Fruit fly (Drosophila melanogaster) whole organism: ENCODE data around the gene Zasp67.

Experiments
- CG8478 ChIP-seq: fragments of >200 bp; optimal IDR thresholded peaks from 2 replicates; lab custom pipeline; 2018; ENCODE audit warnings: inconsistent platforms
- Dll ChIP-seq: fragments of >200 bp; optimal IDR thresholded peaks from 2 replicates; lab custom pipeline; 2017
- EcR ChIP-seq, 2 experiments: fragments of >200 bp; optimal IDR thresholded peaks; 2 replicates each; lab custom pipeline; 2017; ENCODE audit warnings: missing biosample characterization in 2 of 2, missing genetic modification characterization in 2 of 2, missing genetic modification reagents in 2 of 2
- pan ChIP-seq: fragments of >200 bp; optimal IDR thresholded peaks from 2 replicates; lab custom pipeline; 2017
- psq ChIP-seq: fragments of >200 bp; optimal IDR thresholded peaks from 2 replicates; lab custom pipeline; 2017
- usp ChIP-seq: fragments of >200 bp; optimal IDR thresholded peaks from 2 replicates; lab custom pipeline; 2017; ENCODE audit warnings: missing biosample characterization, missing genetic modification characterization, mixed read lengths

Gene Zasp67

DNA sequence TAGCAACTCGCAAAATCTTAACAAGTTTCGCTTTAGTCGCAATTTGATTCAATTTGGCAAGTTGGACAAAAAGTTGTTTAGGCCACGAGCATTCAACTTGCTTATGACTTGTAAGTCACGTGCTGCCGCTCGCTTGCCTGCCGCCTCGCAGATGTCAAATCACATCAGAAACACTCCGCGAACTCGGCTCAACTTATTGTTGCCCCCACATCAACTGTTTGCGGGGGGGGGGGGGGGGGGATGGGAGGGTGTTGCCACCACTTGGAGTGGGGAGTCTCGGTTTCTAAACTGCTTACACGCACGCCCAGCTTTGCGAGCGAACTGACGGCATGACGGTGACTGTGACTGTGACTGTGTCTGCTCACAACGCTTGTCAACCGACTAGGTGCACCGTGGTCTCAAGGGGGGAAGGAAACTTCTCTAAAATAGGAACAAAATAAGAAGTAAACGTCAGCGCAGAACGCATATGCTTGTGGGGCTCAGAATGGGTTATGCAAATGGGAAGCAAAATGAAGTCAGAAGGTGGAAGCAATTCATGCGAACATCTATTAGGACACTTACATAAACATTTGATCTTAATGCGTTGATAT lies 20.6 kb downstream of the Zasp67 start:
- no peak for TF ChIP-seq Dll (lab: Kevin White, UChicago)
- TF ChIP-seq CG8478, result no peak
- no peak for TF ChIP-seq usp (GFP tag; lab: Kevin White, UChicago)
- no peak for TF ChIP-seq EcR (GFP tag; optimal IDR thresholded peaks at IDR 0.05; lab: Kevin White, UChicago)
- no peak for TF ChIP-seq pan (lab: Kevin White, UChicago)
- no peak for TF ChIP-seq psq

DNA sequence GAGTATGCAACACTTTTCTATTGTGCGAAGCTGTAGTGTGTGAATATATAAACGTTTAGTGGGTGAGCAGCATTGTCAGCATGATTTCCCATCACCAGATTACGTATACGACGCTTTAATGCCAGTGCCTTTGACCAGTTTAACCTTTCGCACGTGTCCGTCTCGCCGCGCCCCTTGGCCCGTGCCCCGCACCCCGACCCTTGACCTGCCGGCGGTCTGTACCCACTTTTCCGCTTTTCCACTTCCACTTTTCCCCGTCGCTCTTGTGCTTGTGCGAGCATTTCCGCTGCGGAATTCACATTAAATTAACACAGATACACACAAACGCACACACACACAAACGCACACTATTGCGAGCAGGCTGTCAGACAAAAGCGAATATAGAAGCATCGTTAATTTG lies 21.8 kb downstream of the Zasp67 start:
- TF ChIP-seq Dll (lab: Kevin White, UChicago) (no peak), CG8478 (no peak), EcR (GFP tag; optimal IDR thresholded peaks at IDR 0.05; lab: Kevin White, UChicago) (no peak), psq (no peak), pan (lab: Kevin White, UChicago) (no peak), usp (GFP tag; lab: Kevin White, UChicago) (no peak)

- TF ChIP-seq usp (GFP tag; lab: Kevin White, UChicago) (no peak), pan (lab: Kevin White, UChicago) (no peak), psq (no peak), EcR (GFP tag; optimal IDR thresholded peaks at IDR 0.05; lab: Kevin White, UChicago) (no peak), CG8478 (no peak), Dll (lab: Kevin White, UChicago) (no peak)
Measured at dm6 chr3L:9768385-9768784, 29.1 kb downstream of the Zasp67 start.

- no peak for TF ChIP-seq CG8478
- TF ChIP-seq EcR (GFP tag; optimal IDR thresholded peaks at IDR 0.05; lab: Kevin White, UChicago), result no peak
- TF ChIP-seq psq, result no peak
- TF ChIP-seq pan (lab: Kevin White, UChicago), result no peak
- no peak for TF ChIP-seq usp (GFP tag; lab: Kevin White, UChicago)
- no peak for TF ChIP-seq Dll (lab: Kevin White, UChicago)
Measured at dm6 chr3L:9767636-9768358, 29.7 kb downstream of the Zasp67 start.

DNA sequence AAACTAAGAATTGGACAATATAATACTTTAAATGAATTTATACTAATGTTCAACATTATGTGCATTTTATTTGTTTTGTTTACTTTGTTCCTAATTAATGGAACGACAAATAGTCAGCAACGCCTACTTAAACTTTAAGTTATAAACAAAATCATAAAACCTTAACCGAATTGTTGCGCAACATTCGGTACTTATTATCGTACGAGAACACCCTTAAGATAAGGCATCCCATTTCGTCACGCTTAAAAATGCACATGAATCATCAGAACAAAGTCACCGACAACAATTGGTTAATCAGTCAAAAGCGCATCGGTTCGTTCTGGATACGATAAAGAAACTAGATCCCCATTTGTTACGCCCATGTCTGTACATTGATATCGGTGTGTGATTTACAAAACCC lies 31.1 kb downstream of the Zasp67 start:
- TF ChIP-seq usp (GFP tag; lab: Kevin White, UChicago), result no peak
- no peak for TF ChIP-seq CG8478
- TF ChIP-seq EcR (GFP tag; optimal IDR thresholded peaks at IDR 0.05; lab: Kevin White, UChicago), result no peak
- no peak for TF ChIP-seq pan (lab: Kevin White, UChicago)
- TF ChIP-seq psq, result no peak
- TF ChIP-seq Dll (lab: Kevin White, UChicago), result no peak

DNA sequence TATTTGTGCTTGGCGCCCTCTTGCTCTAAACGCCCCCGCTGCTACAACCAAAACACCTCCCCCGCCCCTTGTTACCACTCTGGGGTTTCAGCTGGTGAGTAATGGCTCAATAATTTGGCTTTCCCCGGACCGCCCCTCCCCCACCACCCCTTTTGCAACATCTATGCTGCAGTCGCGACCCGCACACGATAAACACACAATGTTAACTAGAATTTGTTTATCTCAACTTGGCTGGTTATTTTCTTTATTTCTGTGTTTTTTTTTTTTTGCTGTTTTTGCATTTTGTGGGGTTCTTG lies 31.8 kb downstream of the Zasp67 start:
- TF ChIP-seq psq (no peak), usp (GFP tag; lab: Kevin White, UChicago) (no peak), Dll (lab: Kevin White, UChicago) (no peak), CG8478 (no peak), pan (lab: Kevin White, UChicago) (no peak), EcR (GFP tag; optimal IDR thresholded peaks at IDR 0.05; lab: Kevin White, UChicago) (no peak)

- TF ChIP-seq Dll (lab: Kevin White, UChicago), result no peak
- no peak for TF ChIP-seq psq
- no peak for TF ChIP-seq EcR (GFP tag; optimal IDR thresholded peaks at IDR 0.05; lab: Kevin White, UChicago)
- TF ChIP-seq pan (lab: Kevin White, UChicago), result no peak
- no peak for TF ChIP-seq usp (GFP tag; lab: Kevin White, UChicago)
- no peak for TF ChIP-seq CG8478
Measured at dm6 chr3L:9764915-9765709, 32.4 kb downstream of the Zasp67 start.

DNA sequence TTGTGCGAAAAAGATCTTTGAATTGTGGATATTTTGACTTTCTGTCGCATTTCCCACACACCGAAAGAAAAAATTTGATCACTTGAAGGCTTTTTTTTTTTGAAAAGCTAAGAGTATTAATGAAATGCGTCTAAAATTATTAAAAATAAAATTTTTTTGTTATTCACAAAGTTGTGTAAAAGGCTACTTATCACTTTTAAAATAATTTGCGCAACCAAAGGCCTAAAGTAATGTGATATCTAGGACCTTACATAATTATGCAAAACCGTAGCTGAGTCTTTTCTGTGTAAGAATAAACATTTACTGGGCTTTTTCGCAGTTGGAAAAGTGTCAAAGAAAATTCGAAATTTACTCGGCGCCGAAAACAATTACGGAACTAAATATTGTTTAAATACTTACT lies 33.2 kb downstream of the Zasp67 start:
- no peak for TF ChIP-seq psq
- TF ChIP-seq pan (lab: Kevin White, UChicago), result no peak
- no peak for TF ChIP-seq CG8478
- TF ChIP-seq Dll (lab: Kevin White, UChicago), result no peak
- no peak for TF ChIP-seq EcR (GFP tag; optimal IDR thresholded peaks at IDR 0.05; lab: Kevin White, UChicago)
- TF ChIP-seq usp (GFP tag; lab: Kevin White, UChicago), result no peak

DNA sequence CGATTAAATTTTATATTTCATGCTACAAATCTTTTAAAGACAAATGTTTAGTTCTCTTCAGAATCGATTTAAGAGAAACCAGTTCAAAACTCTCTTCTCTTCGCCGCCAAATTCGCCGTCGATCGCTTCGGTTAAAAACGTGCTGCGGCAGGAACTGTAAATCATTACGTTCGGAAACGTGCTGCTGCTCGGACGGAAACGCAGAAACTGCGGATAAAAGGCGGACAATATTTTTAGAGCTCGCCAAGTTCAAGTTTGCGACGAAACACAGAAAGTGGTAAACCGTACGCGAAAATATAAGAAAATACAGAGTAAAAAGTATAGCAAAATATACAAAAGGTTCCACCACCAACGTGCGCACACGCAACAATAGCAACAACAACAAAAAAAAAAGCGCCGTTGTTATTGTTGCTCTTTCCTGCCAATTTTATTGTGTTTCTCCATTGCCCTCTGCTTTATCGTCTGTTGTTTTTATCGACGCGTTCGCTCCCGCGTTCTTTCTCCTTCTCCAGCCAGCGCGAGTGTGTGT lies 34.0 kb downstream of the Zasp67 start, which contains the start of gene Ae2:
Gene Ae2, plus strand, starts transcription at position 156 of the 529 bp plus-strand sequence.
- no peak for TF ChIP-seq usp (GFP tag; lab: Kevin White, UChicago)
- TF ChIP-seq CG8478, result no peak
- TF ChIP-seq Dll (lab: Kevin White, UChicago), result no peak
- TF ChIP-seq psq, result peak; percentile 71
- TF ChIP-seq EcR (GFP tag; optimal IDR thresholded peaks at IDR 0.05; lab: Kevin White, UChicago), result no peak
- TF ChIP-seq pan (lab: Kevin White, UChicago), result no peak

- TF ChIP-seq CG8478 (no peak), usp (GFP tag; lab: Kevin White, UChicago) (no peak), Dll (lab: Kevin White, UChicago) (no peak), pan (lab: Kevin White, UChicago) (no peak), psq (no peak), EcR (GFP tag; optimal IDR thresholded peaks at IDR 0.05; lab: Kevin White, UChicago) (no peak)
Measured at dm6 chr3L:9762036-9762597, 35.4 kb downstream of the Zasp67 start.

- TF ChIP-seq CG8478, result no peak
- TF ChIP-seq psq, result no peak
- no peak for TF ChIP-seq usp (GFP tag; lab: Kevin White, UChicago)
- TF ChIP-seq EcR (GFP tag; optimal IDR thresholded peaks at IDR 0.05; lab: Kevin White, UChicago), result no peak
- TF ChIP-seq Dll (lab: Kevin White, UChicago), result no peak
- TF ChIP-seq pan (lab: Kevin White, UChicago), result no peak
Measured at dm6 chr3L:9760151-9760749, 37.2 kb downstream of the Zasp67 start, which contains the start of gene CG42268. Gene CG42268, minus strand, starts transcription at chr3L:9760395.
